Fruit fly (Drosophila melanogaster): Measurements from ENCODE around the gene TfIIB.
A peak's percentile ranks its signal among the peaks of the same experiment; 100 is the strongest.

The TfIIB gene

DNA sequence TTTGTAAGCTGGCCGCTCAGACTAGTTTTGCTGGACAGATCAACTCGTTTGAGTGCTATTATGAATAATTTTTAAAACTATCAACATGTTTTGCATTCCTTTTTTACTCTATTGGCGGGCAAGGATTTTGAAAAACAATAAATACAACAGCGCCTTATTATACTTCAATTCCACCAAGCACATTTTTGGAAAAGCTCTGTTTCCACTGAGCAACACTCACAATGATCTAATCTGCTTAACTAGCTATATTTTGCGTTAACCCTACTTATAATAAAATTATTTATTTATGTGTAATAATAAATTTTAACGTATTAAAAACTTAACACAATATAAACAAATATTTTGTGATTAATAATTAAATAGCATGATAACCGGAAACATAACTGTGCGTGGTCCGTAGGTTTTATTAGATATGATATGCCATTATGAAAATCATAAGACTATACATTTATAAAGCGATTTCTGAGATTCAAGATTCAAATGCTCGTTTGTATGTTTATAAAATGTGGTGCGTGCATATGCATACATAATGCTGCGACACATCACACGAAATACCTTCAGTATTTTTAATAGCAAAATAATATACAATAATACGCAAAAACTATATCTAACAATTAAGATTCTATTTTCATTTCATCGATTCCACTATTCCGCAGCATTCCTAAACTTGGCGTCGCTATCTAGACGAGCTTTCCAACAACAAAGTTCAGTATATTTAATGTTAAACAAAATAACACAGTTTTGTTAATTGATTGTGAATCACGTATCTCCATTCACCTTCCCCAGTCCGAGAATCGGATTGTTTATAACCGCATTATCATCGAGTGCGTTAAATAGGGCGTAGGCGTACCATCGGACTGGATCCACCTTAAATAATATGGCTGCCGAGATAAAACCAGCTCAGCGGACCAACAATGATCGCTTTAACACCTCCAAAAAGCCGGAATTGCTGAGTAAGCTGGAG, 8.2 kb upstream of the TfIIB start, which contains the start of the genes pie and Wdfy2 (continued):
- no peak for TF ChIP-seq CG1529 (GFP tag; optimal IDR thresholded peaks at IDR 0.05)
- TF ChIP-seq pfk (GFP tag; optimal IDR thresholded peaks at IDR 0.05): peak; percentile 80
- TF ChIP-seq CG3995 (GFP tag; optimal IDR thresholded peaks at IDR 0.05): no peak
- peak; percentile 29; the same call in 1 of the 3 replicates for TF ChIP-seq Aef1 (GFP tag; IDR thresholded peaks at IDR 0.05)
- TF ChIP-seq Ada2b (GFP tag; IDR thresholded peaks at IDR 0.05): no peak
- no peak for TF ChIP-seq Jarid2 (GFP tag; optimal IDR thresholded peaks at IDR 0.05)
- TF ChIP-seq zen2 (GFP tag; IDR thresholded peaks at IDR 0.05; ENCODE audit: partially characterized antibody): no peak
- TF ChIP-seq ham (GFP tag; IDR thresholded peaks at IDR 0.05): no peak
- TF ChIP-seq Med (GFP tag): peak; percentile 65
- no peak for TF ChIP-seq NK7.1 (GFP tag; optimal IDR thresholded peaks at IDR 0.05)
- no peak for TF ChIP-seq CG8388 (GFP tag; optimal IDR thresholded peaks at IDR 0.05)
- TF ChIP-seq sens (GFP tag): no peak
- TF ChIP-seq D19B (GFP tag; optimal IDR thresholded peaks at IDR 0.05): no peak
- TF ChIP-seq kah (GFP tag; optimal IDR thresholded peaks at IDR 0.05): no peak
- peak; percentile 9 for TF ChIP-seq CG12391 (tag; optimal IDR thresholded peaks at IDR 0.05)
- TF ChIP-seq Awh (GFP tag; IDR thresholded peaks at IDR 0.05): no peak
- TF ChIP-seq Mad (GFP tag; optimal IDR thresholded peaks at IDR 0.05): no peak
- no peak for TF ChIP-seq maf-S (GFP tag; optimal IDR thresholded peaks at IDR 0.05)
- peak; percentile 97 for TF ChIP-seq CG7357 (GFP tag; IDR thresholded peaks at IDR 0.05)
- no peak for TF ChIP-seq otp (GFP tag; IDR thresholded peaks at IDR 0.05)
- no peak for TF ChIP-seq HHEX (GFP tag; optimal IDR thresholded peaks at IDR 0.05)
- no peak for TF ChIP-seq CG17612 (GFP tag; IDR thresholded peaks at IDR 0.05)
- TF ChIP-seq NFAT (GFP tag; IDR thresholded peaks at IDR 0.05): no peak
- TF ChIP-seq Oli (tag; optimal IDR thresholded peaks at IDR 0.05): no peak
- TF ChIP-seq CG1024 (GFP tag; IDR thresholded peaks at IDR 0.05): peak; percentile 89
- no peak for TF ChIP-seq schlank (tag; optimal IDR thresholded peaks at IDR 0.05)
- no peak for TF ChIP-seq CG7556 (GFP tag; optimal IDR thresholded peaks at IDR 0.05)
- TF ChIP-seq CG11456 (GFP tag; IDR thresholded peaks at IDR 0.05): no peak
- no peak for TF ChIP-seq p53 (GFP tag; optimal IDR thresholded peaks at IDR 0.05)
- TF ChIP-seq ssp (GFP tag; IDR thresholded peaks at IDR 0.05): peak; percentile 97
- TF ChIP-seq CG9437 (GFP tag; optimal IDR thresholded peaks at IDR 0.05): no peak
- TF ChIP-seq CG9609 (GFP tag; optimal IDR thresholded peaks at IDR 0.05): no peak
- TF ChIP-seq CG3065 (GFP tag; optimal IDR thresholded peaks at IDR 0.05): no peak
- TF ChIP-seq Bdp1 (GFP tag; optimal IDR thresholded peaks at IDR 0.05): no peak
- no peak for TF ChIP-seq fd102C (GFP tag; optimal IDR thresholded peaks at IDR 0.05)
- TF ChIP-seq twi (tag; optimal IDR thresholded peaks at IDR 0.05): no peak
- no peak for TF ChIP-seq Atf3 (GFP tag; optimal IDR thresholded peaks at IDR 0.05)
- TF ChIP-seq CG13287 (GFP tag; IDR thresholded peaks at IDR 0.05; ENCODE audit: partially characterized antibody): no peak
- no peak for TF ChIP-seq BEAF-32 (GFP tag; optimal IDR thresholded peaks at IDR 0.05)
- TF ChIP-seq CG12659 (GFP tag; optimal IDR thresholded peaks at IDR 0.05): peak; percentile 36
- peak; percentile 97 for TF ChIP-seq CG30020 (tag; optimal IDR thresholded peaks at IDR 0.05)
- no peak for TF ChIP-seq psq (GFP tag; optimal IDR thresholded peaks at IDR 0.05)
- no peak for TF ChIP-seq kay (GFP tag; optimal IDR thresholded peaks at IDR 0.05)
- no peak for TF ChIP-seq Pdp1 (GFP tag; optimal IDR thresholded peaks at IDR 0.05)
- no peak for TF ChIP-seq kni (GFP tag; optimal IDR thresholded peaks at IDR 0.05)
- TF ChIP-seq E2f2 (GFP tag; IDR thresholded peaks at IDR 0.05): peak; percentile 79
- no peak for TF ChIP-seq ind (GFP tag; optimal IDR thresholded peaks at IDR 0.05)
- TF ChIP-seq ATbp (GFP tag; optimal IDR thresholded peaks at IDR 0.05): no peak
- TF ChIP-seq CG6854 (GFP tag; optimal IDR thresholded peaks at IDR 0.05): no peak
